Fruit fly (Drosophila melanogaster) whole organism, embryonic: ENCODE measurements around the gene CG2972.

ENCODE experiments used
- CG10366 ChIP-seq: fragments of 200-800 bp; sonication (Bioruptor generic); IDR thresholded peaks from 2 replicates; pipeline ENCODE4 v1.3.6; 2022; ENCODE audit warnings: missing biosample characterization, missing genetic modification characterization
- CG12299 ChIP-seq: fragments of 200-800 bp; sonication (Bioruptor generic); optimal IDR thresholded peaks from 2 replicates; lab custom pipeline; 2018; ENCODE audit warnings: missing biosample characterization, mild to moderate bottlenecking, missing genetic modification characterization
- HmgZ ChIP-seq: fragments of 200-800 bp; sonication (Bioruptor generic); optimal IDR thresholded peaks from 2 replicates; lab custom pipeline; 2018; ENCODE audit warnings: missing biosample characterization, mild to moderate bottlenecking, missing genetic modification characterization
- MTF-1 ChIP-seq: fragments of 200-800 bp; sonication (Bioruptor generic); optimal IDR thresholded peaks from 2 replicates; lab custom pipeline; 2018; ENCODE audit warnings: missing biosample characterization, mild to moderate bottlenecking, missing genetic modification characterization, borderline replicate concordance
- NC2α ChIP-seq: fragments of 200-800 bp; sonication (Bioruptor generic); optimal IDR thresholded peaks from 2 replicates; lab custom pipeline; 2016; ENCODE audit warnings: missing biosample characterization, missing genetic modification characterization
- knrl ChIP-seq: fragments of 200-800 bp; sonication (Bioruptor generic); IDR thresholded peaks from 3 replicates; pipeline ENCODE4 v1.3.6; 2022; ENCODE audit warnings: missing biosample characterization, missing genetic modification characterization; ENCODE audit not compliant: partially characterized antibody

DNA sequence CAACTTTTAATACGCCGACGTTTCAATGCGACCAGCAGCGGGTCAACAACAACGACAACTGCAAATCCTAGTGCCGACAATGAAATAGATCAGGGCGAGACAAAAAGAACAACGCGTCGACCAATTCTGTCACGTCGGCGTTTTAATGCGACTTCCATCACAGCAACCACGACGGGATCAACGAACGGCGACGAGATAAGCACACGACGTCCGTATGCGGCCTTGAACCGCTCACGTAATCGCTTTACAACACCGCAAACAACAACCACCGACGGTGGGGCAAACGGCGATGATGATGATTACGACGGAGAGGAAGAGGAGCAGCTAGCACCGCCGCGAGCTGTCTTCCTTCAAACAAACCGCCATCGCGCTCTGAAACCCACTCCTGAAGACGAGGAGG, 43.4 kb upstream of the CG2972 start:
- TF ChIP-seq CG12299 (tag; lab: Kevin White, UChicago), result no peak
- TF ChIP-seq MTF-1 (GFP tag; lab: Kevin White, UChicago), result no peak
- no peak for TF ChIP-seq CG10366 (GFP tag; lab: Robert Waterston, UW)
- no peak for TF ChIP-seq HmgZ (tag; lab: Kevin White, UChicago)
- no peak for TF ChIP-seq NC2α (GFP tag; lab: Kevin White, UChicago)
- TF ChIP-seq knrl (GFP tag; lab: Robert Waterston, UW), result no peak
